Worm (Caenorhabditis elegans) whole organism, early embryonic: ENCODE data around the gene H12D21.10.

Experiments used
- B0310.2 ChIP-seq: sonication (generic microtip); optimal IDR thresholded peaks from 2 replicates; lab custom pipeline; 2016; ENCODE audit warnings: mild to moderate bottlenecking, missing genetic modification characterization, missing compliant biosample characterization
- F13C5.2 ChIP-seq: sonication (generic microtip); optimal IDR thresholded peaks from 2 replicates; lab custom pipeline; 2017; ENCODE audit warnings: mild to moderate bottlenecking, missing genetic modification characterization, inconsistent platforms, missing compliant biosample characterization
- aly-1 ChIP-seq: sonication (generic microtip); optimal IDR thresholded peaks from 2 replicates; lab custom pipeline; 2016; ENCODE audit warnings: missing genetic modification characterization, missing compliant biosample characterization
- ama-1 ChIP-seq: fragments of 150-350 bp; optimal IDR thresholded peaks from 2 replicates; lab custom pipeline; 2014
- flt-1 ChIP-seq: fragments of 200-800 bp; sonication (Bioruptor generic); IDR thresholded peaks from 2 replicates; pipeline ENCODE4 v1.3.6; 2022; ENCODE audit warnings: missing genetic modification characterization, missing compliant biosample characterization
- hmbx-1 ChIP-seq: sonication (generic microtip); optimal IDR thresholded peaks from 2 replicates; lab custom pipeline; 2016; ENCODE audit warnings: mild to moderate bottlenecking, missing genetic modification characterization, missing compliant biosample characterization
- hmg-4 ChIP-seq: fragments of 200-800 bp; sonication (Bioruptor generic); optimal IDR thresholded peaks from 2 replicates; lab custom pipeline; 2018; ENCODE audit warnings: mild to moderate bottlenecking, missing genetic modification characterization, missing compliant biosample characterization
- hnd-1 ChIP-seq: sonication (generic microtip); optimal IDR thresholded peaks from 2 replicates; lab custom pipeline; 2016; ENCODE audit warnings: missing genetic modification characterization, missing compliant biosample characterization
- scrt-1 ChIP-seq: fragments of 200-800 bp; sonication (Bioruptor generic); IDR thresholded peaks from 2 replicates; pipeline ENCODE4 v1.3.6; 2022; ENCODE audit warnings: missing genetic modification characterization, missing compliant biosample characterization
- tbx-37 ChIP-seq: fragments of 200-800 bp; sonication (Bioruptor generic); conservative IDR thresholded peaks from 2 replicates; pipeline ENCODE4 v1.3.6; 2022; ENCODE audit warnings: missing genetic modification reagents, missing genetic modification characterization, missing compliant biosample characterization

ce11 chrV:14930168-14930567, 30.6 kb downstream of the H12D21.10 start:
- no peak for TF ChIP-seq tbx-37 (GFP tag; lab: Robert Waterston, UW)
- TF ChIP-seq ama-1 (lab: Kevin White, UChicago): no peak
- no peak for TF ChIP-seq flt-1 (GFP tag; lab: Robert Waterston, UW)
- TF ChIP-seq hmbx-1 (tag; lab: Kevin White, UChicago): no peak
- no peak for TF ChIP-seq B0310.2 (tag; lab: Kevin White, UChicago)
- no peak for TF ChIP-seq hmg-4 (GFP tag; lab: Kevin White, UChicago)
- TF ChIP-seq aly-1 (tag; lab: Kevin White, UChicago): no peak
- TF ChIP-seq scrt-1 (GFP tag; lab: Robert Waterston, UW): no peak
- TF ChIP-seq F13C5.2: no peak
- TF ChIP-seq hnd-1 (tag; lab: Kevin White, UChicago): no peak
